Worm (Caenorhabditis elegans) whole organism, late embryonic: ENCODE measurements around the gene bed-1.

Source experiments
- Y22D7AL.16 ChIP-seq: sonication (generic microtip); optimal IDR thresholded peaks from 2 replicates; lab custom pipeline; 2016; ENCODE audit warnings: missing genetic modification characterization, missing compliant biosample characterization
- ahr-1 ChIP-seq: sonication (generic microtip); optimal IDR thresholded peaks from 2 replicates; lab custom pipeline; 2016; ENCODE audit warnings: missing genetic modification characterization, missing compliant biosample characterization
- ceh-18 ChIP-seq: sonication (generic microtip); optimal IDR thresholded peaks from 2 replicates; lab custom pipeline; 2016; ENCODE audit warnings: missing genetic modification characterization, missing compliant biosample characterization
- ceh-19 ChIP-seq: fragments of 200-800 bp; sonication (Bioruptor generic); optimal IDR thresholded peaks from 2 replicates; lab custom pipeline; 2018; ENCODE audit warnings: mild to moderate bottlenecking, missing genetic modification characterization, missing compliant biosample characterization
- ceh-2 ChIP-seq: sonication (generic microtip); optimal IDR thresholded peaks from 2 replicates; lab custom pipeline; 2016; ENCODE audit warnings: missing genotype, missing genetic modification characterization, missing compliant biosample characterization
- ceh-22 ChIP-seq: sonication (generic microtip); optimal IDR thresholded peaks from 2 replicates; lab custom pipeline; 2017; ENCODE audit warnings: missing biosample characterization, missing genetic modification characterization
- ceh-24 ChIP-seq: sonication (generic microtip); optimal IDR thresholded peaks from 2 replicates; lab custom pipeline; 2016; ENCODE audit warnings: mild to moderate bottlenecking, missing genetic modification characterization, missing compliant biosample characterization
- ceh-30 ChIP-seq: fragments of 150-350 bp; optimal IDR thresholded peaks from 2 replicates; lab custom pipeline; 2014; ENCODE audit warnings: missing biosample characterization, missing genetic modification characterization
- ceh-31 ChIP-seq: sonication (generic microtip); optimal IDR thresholded peaks from 2 replicates; lab custom pipeline; 2016; ENCODE audit warnings: missing genetic modification characterization, missing compliant biosample characterization
- ceh-34 ChIP-seq: sonication (generic microtip); optimal IDR thresholded peaks from 2 replicates; lab custom pipeline; 2016; ENCODE audit warnings: mild to moderate bottlenecking, missing genetic modification characterization, missing compliant biosample characterization
- ceh-45 ChIP-seq: fragments of 200-800 bp; sonication (Bioruptor generic); IDR thresholded peaks from 2 replicates; pipeline ENCODE4 v1.3.6; 2022; ENCODE audit warnings: missing genetic modification reagents, missing genetic modification characterization, missing compliant biosample characterization
- ceh-9 ChIP-seq: sonication (generic microtip); optimal IDR thresholded peaks from 2 replicates; lab custom pipeline; 2016; ENCODE audit warnings: mild to moderate bottlenecking, missing genetic modification characterization, inconsistent platforms, missing compliant biosample characterization
- che-1 ChIP-seq: sonication (generic microtip); optimal IDR thresholded peaks from 2 replicates; lab custom pipeline; 2016; ENCODE audit warnings: mild to moderate bottlenecking, missing genetic modification characterization, missing compliant biosample characterization
- dmd-4 ChIP-seq: sonication (generic microtip); optimal IDR thresholded peaks from 2 replicates; lab custom pipeline; 2016; ENCODE audit warnings: borderline replicate concordance, missing genetic modification characterization, missing compliant biosample characterization
- elt-2 ChIP-seq: sonication (generic microtip); optimal IDR thresholded peaks from 2 replicates; lab custom pipeline; 2016; ENCODE audit warnings: missing genetic modification reagents, missing genetic modification characterization, missing compliant biosample characterization
- elt-4 ChIP-seq: sonication (generic microtip); optimal IDR thresholded peaks from 2 replicates; lab custom pipeline; 2016; ENCODE audit warnings: missing genetic modification characterization, missing compliant biosample characterization
- ets-4 ChIP-seq: sonication (generic microtip); optimal IDR thresholded peaks from 2 replicates; lab custom pipeline; 2016; ENCODE audit warnings: missing genetic modification characterization, missing compliant biosample characterization
- eyg-1 ChIP-seq: sonication (generic microtip); optimal IDR thresholded peaks from 2 replicates; lab custom pipeline; 2016; ENCODE audit warnings: missing genotype, missing genetic modification characterization, missing compliant biosample characterization
- fkh-10 ChIP-seq: fragments of 150-350 bp; optimal IDR thresholded peaks from 2 replicates; lab custom pipeline; 2014; ENCODE audit warnings: missing biosample characterization, missing genetic modification reagents, missing genetic modification characterization
- gmeb-2 ChIP-seq: sonication (generic microtip); optimal IDR thresholded peaks from 2 replicates; lab custom pipeline; 2016; ENCODE audit warnings: missing genetic modification characterization, inconsistent platforms, missing compliant biosample characterization
- hlh-13 ChIP-seq: fragments of 200-800 bp; sonication (Bioruptor generic); optimal IDR thresholded peaks from 2 replicates; lab custom pipeline; 2018; ENCODE audit warnings: mild to moderate bottlenecking, missing genetic modification characterization, missing compliant biosample characterization
- hlh-30 ChIP-seq: sonication (generic microtip); optimal IDR thresholded peaks from 2 replicates; lab custom pipeline; 2017; ENCODE audit warnings: antibody characterized with exemption, missing genetic modification characterization, missing compliant biosample characterization; ENCODE audit not compliant: insufficient read depth
- hlh-8 ChIP-seq: sonication (generic microtip); optimal IDR thresholded peaks from 2 replicates; lab custom pipeline; 2016; ENCODE audit warnings: missing genotype, missing genetic modification characterization, missing compliant biosample characterization
- lin-11 ChIP-seq: fragments of 200-800 bp; sonication (Bioruptor generic); optimal IDR thresholded peaks from 2 replicates; lab custom pipeline; 2018; ENCODE audit warnings: mild to moderate bottlenecking, missing genetic modification characterization, missing compliant biosample characterization
- madf-2 ChIP-seq: sonication (generic microtip); optimal IDR thresholded peaks from 2 replicates; lab custom pipeline; 2017; ENCODE audit warnings: missing genetic modification characterization, missing compliant biosample characterization
- mec-3 ChIP-seq: sonication (generic microtip); optimal IDR thresholded peaks from 2 replicates; lab custom pipeline; 2016; ENCODE audit warnings: borderline replicate concordance, missing genetic modification characterization, missing compliant biosample characterization
- nhr-11 ChIP-seq: fragments of 150-350 bp; optimal IDR thresholded peaks from 2 replicates; lab custom pipeline; 2014; ENCODE audit warnings: missing biosample characterization, missing genetic modification characterization
- npax-4 ChIP-seq: sonication (generic microtip); optimal IDR thresholded peaks from 2 replicates; lab custom pipeline; 2016; ENCODE audit warnings: missing genetic modification characterization, missing compliant biosample characterization
- odd-2 ChIP-seq: sonication (generic microtip); optimal IDR thresholded peaks from 2 replicates; lab custom pipeline; 2017; ENCODE audit warnings: antibody characterized with exemption, mild to moderate bottlenecking, missing genetic modification characterization, missing compliant biosample characterization
- pat-9 ChIP-seq: fragments of 200-800 bp; sonication (Bioruptor generic); optimal IDR thresholded peaks from 2 replicates; lab custom pipeline; 2018; ENCODE audit warnings: mild to moderate bottlenecking, missing genetic modification characterization, moderate library complexity, missing compliant biosample characterization
- pha-2 ChIP-seq: sonication (generic microtip); optimal IDR thresholded peaks from 2 replicates; lab custom pipeline; 2017; ENCODE audit warnings: mild to moderate bottlenecking, missing genetic modification characterization, missing compliant biosample characterization
- pha-4 ChIP-seq: fragments of 150-350 bp; optimal IDR thresholded peaks from 2 replicates; lab custom pipeline; 2018; ENCODE audit warnings: missing biosample characterization, missing genetic modification reagents, missing genetic modification characterization
- pqm-1 ChIP-seq: sonication (generic microtip); optimal IDR thresholded peaks from 2 replicates; lab custom pipeline; 2016; ENCODE audit warnings: missing genetic modification characterization, missing compliant biosample characterization
- rnt-1 ChIP-seq: sonication (generic microtip); optimal IDR thresholded peaks from 2 replicates; lab custom pipeline; 2016; ENCODE audit warnings: missing genetic modification characterization, missing compliant biosample characterization
- sdc-2 ChIP-seq: sonication (generic microtip); optimal IDR thresholded peaks from 2 replicates; lab custom pipeline; 2016; ENCODE audit warnings: missing genotype, missing genetic modification characterization, missing compliant biosample characterization
- tbx-2 ChIP-seq: sonication (generic microtip); optimal IDR thresholded peaks from 2 replicates; lab custom pipeline; 2016; ENCODE audit warnings: missing genetic modification characterization, missing compliant biosample characterization
- ttx-3 ChIP-seq: sonication (generic microtip); optimal IDR thresholded peaks from 2 replicates; lab custom pipeline; 2016; ENCODE audit warnings: missing genetic modification reagents, missing genetic modification characterization, missing compliant biosample characterization
- unc-42 ChIP-seq: sonication (generic microtip); optimal IDR thresholded peaks from 2 replicates; lab custom pipeline; 2016; ENCODE audit warnings: missing genotype, missing genetic modification characterization, missing compliant biosample characterization
- unc-55 ChIP-seq: sonication (generic microtip); optimal IDR thresholded peaks from 2 replicates; lab custom pipeline; 2017; ENCODE audit warnings: missing biosample characterization, missing genetic modification reagents, missing genetic modification characterization
- ztf-16 ChIP-seq: sonication (generic microtip); optimal IDR thresholded peaks from 2 replicates; lab custom pipeline; 2017; ENCODE audit warnings: missing genetic modification characterization, missing compliant biosample characterization

Gene bed-1

DNA sequence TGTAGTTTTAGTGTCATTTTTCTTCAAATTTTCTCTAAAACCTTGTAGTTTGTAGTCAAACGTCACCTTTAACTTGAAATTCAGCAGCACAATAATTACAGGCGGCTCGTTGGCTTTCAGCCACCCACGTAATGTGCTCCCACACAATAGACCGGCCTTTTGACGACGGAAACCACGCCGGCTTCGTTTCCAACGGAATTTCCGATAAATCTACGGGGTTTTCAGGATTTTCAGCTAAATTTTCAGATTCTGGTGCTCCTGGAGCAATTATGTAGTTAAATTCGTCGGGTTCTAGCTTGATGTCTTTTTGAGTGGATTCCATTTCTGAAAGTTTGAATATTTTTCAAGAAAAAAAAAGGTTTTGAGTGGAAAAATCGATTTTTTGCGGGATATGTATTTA lies at the start of gene bed-1:
Gene bed-1, minus strand, starts transcription at position 337 of the 400 bp plus-strand sequence.
- no peak for TF ChIP-seq ceh-24 (tag; lab: Kevin White, UChicago)
- no peak for TF ChIP-seq eyg-1 (tag; lab: Kevin White, UChicago)
- TF ChIP-seq unc-42, result no peak
- TF ChIP-seq elt-2, result no peak
- TF ChIP-seq ceh-2 (tag; lab: Kevin White, UChicago), result no peak
- no peak for TF ChIP-seq npax-4
- TF ChIP-seq ceh-22 (tag; lab: Kevin White, UChicago), result no peak
- TF ChIP-seq hlh-30 (tag; lab: Kevin White, UChicago), result no peak
- no peak for TF ChIP-seq Y22D7AL.16
- TF ChIP-seq lin-11, result no peak
- no peak for TF ChIP-seq dmd-4 (tag; lab: Kevin White, UChicago)
- TF ChIP-seq ceh-9 (tag; lab: Kevin White, UChicago), result no peak
- TF ChIP-seq hlh-13 (GFP tag; lab: Kevin White, UChicago), result no peak
- TF ChIP-seq ceh-45, result no peak
- no peak for TF ChIP-seq che-1 (tag; lab: Kevin White, UChicago)
- TF ChIP-seq ahr-1 (tag; lab: Kevin White, UChicago), result no peak

DNA sequence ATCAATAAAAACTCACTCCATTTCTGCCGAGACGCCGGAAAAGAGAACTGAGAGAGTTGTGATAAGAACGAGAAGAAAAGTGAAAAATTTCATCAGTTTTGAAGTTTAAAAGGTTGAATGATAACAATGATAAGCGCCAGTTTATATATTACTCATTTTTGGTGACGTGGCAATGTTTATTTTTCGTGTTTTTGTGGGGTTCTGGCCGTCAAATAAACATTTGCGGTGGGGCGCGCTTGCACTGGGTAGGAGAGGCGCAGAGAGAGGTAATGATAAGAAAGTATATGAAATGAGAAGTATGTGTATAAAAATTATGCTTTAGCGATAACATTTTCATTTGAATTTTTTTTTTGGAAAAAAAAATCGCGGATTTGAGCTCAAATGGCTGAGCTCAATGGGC lies 33.9 kb upstream of the bed-1 start, which contains the start of gene Y39B6A.5:
Gene Y39B6A.5, minus strand, starts transcription at position 214 of the 400 bp plus-strand sequence.
- TF ChIP-seq elt-2, result peak; percentile 59
- no peak for TF ChIP-seq che-1 (tag; lab: Kevin White, UChicago)

DNA sequence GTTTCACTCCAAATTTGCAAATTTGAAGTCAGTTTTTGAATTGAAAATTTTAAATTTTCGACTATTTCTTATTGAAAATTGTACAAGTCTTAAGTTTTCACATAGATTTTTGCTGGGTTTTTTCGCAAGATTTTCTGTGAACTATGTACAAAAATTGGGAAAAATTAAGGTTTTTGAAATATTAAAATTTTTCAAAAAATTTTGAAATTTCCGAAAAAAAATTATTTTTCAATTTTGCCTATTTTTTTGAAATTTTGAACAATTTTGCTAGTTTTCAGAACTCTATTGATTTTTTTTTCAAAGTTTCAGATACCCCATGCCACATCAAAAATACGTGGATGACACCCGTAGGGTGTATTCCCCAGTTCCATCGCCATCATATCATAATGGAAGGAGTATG lies 29.1 kb upstream of the bed-1 start, which contains the start of gene tsp-13:
Gene tsp-13, plus strand, starts transcription at position 301 of the 400 bp plus-strand sequence.
- no peak for TF ChIP-seq ceh-9 (tag; lab: Kevin White, UChicago)
- no peak for TF ChIP-seq ttx-3
- no peak for TF ChIP-seq dmd-4 (tag; lab: Kevin White, UChicago)
- no peak for TF ChIP-seq npax-4
- TF ChIP-seq ztf-16 (tag; lab: Kevin White, UChicago), result no peak
- TF ChIP-seq ceh-18, result no peak
- TF ChIP-seq unc-55 (GFP tag; lab: Kevin White, UChicago), result no peak
- no peak for TF ChIP-seq elt-4
- TF ChIP-seq nhr-11 (tag; lab: Kevin White, UChicago), result no peak
- no peak for TF ChIP-seq pqm-1 (tag; lab: Kevin White, UChicago)
- TF ChIP-seq hlh-8 (tag; lab: Kevin White, UChicago), result no peak
- no peak for TF ChIP-seq ets-4 (tag; lab: Kevin White, UChicago)
- no peak for TF ChIP-seq odd-2 (tag; lab: Kevin White, UChicago)
- no peak for TF ChIP-seq sdc-2 (tag; lab: Kevin White, UChicago)
- no peak for TF ChIP-seq mec-3

DNA sequence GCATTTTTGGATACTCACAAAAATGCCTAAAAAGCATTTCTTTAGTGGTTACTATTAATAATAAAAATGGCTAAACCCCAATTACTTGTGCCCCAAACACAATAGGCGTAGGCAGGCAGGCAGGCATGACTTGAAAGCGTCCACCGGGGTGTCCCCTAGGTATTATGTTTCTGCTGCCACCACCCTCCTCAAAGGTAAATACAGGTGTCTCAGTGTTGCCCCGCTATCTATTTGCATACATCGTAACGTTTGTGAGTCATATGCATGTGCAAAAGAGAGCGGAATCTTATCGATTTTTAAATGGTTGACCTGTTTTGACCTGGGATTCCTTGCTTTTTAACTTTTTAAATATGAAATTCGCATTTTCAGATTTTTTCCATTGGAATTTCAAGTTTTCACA lies 28.5 kb upstream of the bed-1 start:
- TF ChIP-seq ceh-19 (GFP tag; lab: Kevin White, UChicago) (peak; percentile 21), unc-55 (GFP tag; lab: Kevin White, UChicago) (no peak), ceh-34 (tag; lab: Kevin White, UChicago) (peak; percentile 53), pha-2 (tag; lab: Kevin White, UChicago) (peak; percentile 31), gmeb-2 (no peak), npax-4 (no peak), hlh-30 (tag; lab: Kevin White, UChicago) (no peak), Y22D7AL.16 (no peak)

DNA sequence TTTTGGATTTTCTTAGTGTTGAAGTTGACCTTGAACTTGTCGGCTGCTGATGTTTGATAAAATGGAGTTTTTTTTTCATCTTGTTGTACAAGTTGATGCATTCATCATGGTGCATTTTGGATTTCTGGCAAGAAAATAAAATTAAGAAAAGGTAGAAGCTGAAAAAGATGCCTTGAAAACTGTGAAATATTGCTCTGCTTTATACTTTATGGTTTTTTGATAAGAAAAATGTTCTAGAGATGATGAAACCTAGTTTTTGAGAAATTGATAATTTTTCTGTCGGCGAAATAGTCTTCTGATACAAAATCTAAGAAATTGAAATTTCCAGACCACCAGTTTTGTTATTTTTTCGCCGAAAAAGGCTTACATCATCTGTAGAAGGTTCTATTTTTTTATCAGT lies 27.6 kb upstream of the bed-1 start, which contains the start of gene Y39B6A.69:
Gene Y39B6A.69, minus strand, starts transcription at position 101 of the 400 bp plus-strand sequence.
- no peak for TF ChIP-seq lin-11
- TF ChIP-seq unc-55 (GFP tag; lab: Kevin White, UChicago), result no peak
- TF ChIP-seq ets-4 (tag; lab: Kevin White, UChicago), result no peak
- no peak for TF ChIP-seq gmeb-2
- TF ChIP-seq ceh-30 (tag; lab: Kevin White, UChicago), result no peak
- no peak for TF ChIP-seq che-1 (tag; lab: Kevin White, UChicago)
- TF ChIP-seq pat-9 (tag; lab: Kevin White, UChicago), result no peak
- no peak for TF ChIP-seq madf-2 (tag; lab: Kevin White, UChicago)
- TF ChIP-seq ceh-34 (tag; lab: Kevin White, UChicago), result no peak
- no peak for TF ChIP-seq hlh-30 (tag; lab: Kevin White, UChicago)
- TF ChIP-seq ttx-3, result no peak
- no peak for TF ChIP-seq tbx-2 (tag; lab: Kevin White, UChicago)
- no peak for TF ChIP-seq pha-4
- no peak for TF ChIP-seq fkh-10 (GFP tag; lab: Kevin White, UChicago)
- no peak for TF ChIP-seq npax-4
- TF ChIP-seq ceh-31, result no peak
- no peak for TF ChIP-seq ceh-24 (tag; lab: Kevin White, UChicago)
- TF ChIP-seq rnt-1, result no peak
- no peak for TF ChIP-seq pqm-1 (tag; lab: Kevin White, UChicago)
